Fruit fly (Drosophila melanogaster) whole organism: ENCODE measurements around the gene CG31174.
A peak's percentile ranks its signal among the peaks of the same experiment; 100 is the strongest.

Experiments used
- CG8478 ChIP-seq: fragments of >200 bp; optimal IDR thresholded peaks from 2 replicates; lab custom pipeline; 2018; ENCODE audit warnings: inconsistent platforms
- Dll ChIP-seq: fragments of >200 bp; optimal IDR thresholded peaks from 2 replicates; lab custom pipeline; 2017
- EcR ChIP-seq, 2 experiments: fragments of >200 bp; optimal IDR thresholded peaks; 2 replicates each; lab custom pipeline; 2017; ENCODE audit warnings: missing biosample characterization in 2 of 2, missing genetic modification characterization in 2 of 2, missing genetic modification reagents in 2 of 2
- pan ChIP-seq: fragments of >200 bp; optimal IDR thresholded peaks from 2 replicates; lab custom pipeline; 2017
- psq ChIP-seq: fragments of >200 bp; optimal IDR thresholded peaks from 2 replicates; lab custom pipeline; 2017
- usp ChIP-seq: fragments of >200 bp; optimal IDR thresholded peaks from 2 replicates; lab custom pipeline; 2017; ENCODE audit warnings: missing biosample characterization, missing genetic modification characterization, mixed read lengths

Gene CG31174

dm6 chr3R:21862137-21862850 is 7.0 kb downstream of the CG31174 start:
- TF ChIP-seq EcR (GFP tag; optimal IDR thresholded peaks at IDR 0.05; lab: Kevin White, UChicago) = no peak
- TF ChIP-seq psq (lab: Kevin White, UChicago) = no peak
- TF ChIP-seq CG8478 (lab: Kevin White, UChicago) = no peak
- no peak for TF ChIP-seq pan (lab: Kevin White, UChicago)
- no peak for TF ChIP-seq usp (GFP tag; lab: Kevin White, UChicago)
- TF ChIP-seq Dll (lab: Kevin White, UChicago) = no peak

dm6 chr3R:21859509-21859908 is 9.8 kb downstream of the CG31174 start:
- no peak for TF ChIP-seq pan (lab: Kevin White, UChicago)
- no peak for TF ChIP-seq EcR (GFP tag; optimal IDR thresholded peaks at IDR 0.05; lab: Kevin White, UChicago)
- no peak for TF ChIP-seq CG8478 (lab: Kevin White, UChicago)
- no peak for TF ChIP-seq Dll (lab: Kevin White, UChicago)
- TF ChIP-seq usp (GFP tag; lab: Kevin White, UChicago) = no peak
- TF ChIP-seq psq (lab: Kevin White, UChicago) = no peak

dm6 chr3R:21858290-21858875 is 10.9 kb downstream of the CG31174 start:
- no peak for TF ChIP-seq Dll (lab: Kevin White, UChicago)
- TF ChIP-seq EcR (GFP tag; optimal IDR thresholded peaks at IDR 0.05; lab: Kevin White, UChicago) = no peak
- TF ChIP-seq psq (lab: Kevin White, UChicago) = no peak
- TF ChIP-seq pan (lab: Kevin White, UChicago) = no peak
- no peak for TF ChIP-seq usp (GFP tag; lab: Kevin White, UChicago)
- no peak for TF ChIP-seq CG8478 (lab: Kevin White, UChicago)

dm6 chr3R:21857509-21857908 is 11.8 kb downstream of the CG31174 start:
- TF ChIP-seq pan (lab: Kevin White, UChicago) (no peak), Dll (lab: Kevin White, UChicago) (no peak), CG8478 (lab: Kevin White, UChicago) (no peak)

- TF ChIP-seq pan (lab: Kevin White, UChicago) (no peak), CG8478 (lab: Kevin White, UChicago) (no peak), usp (GFP tag; lab: Kevin White, UChicago) (no peak), Dll (lab: Kevin White, UChicago) (no peak), EcR (GFP tag; optimal IDR thresholded peaks at IDR 0.05; lab: Kevin White, UChicago) (no peak), psq (lab: Kevin White, UChicago) (no peak)
Observed at dm6 chr3R:21856873-21857243, 12.5 kb downstream of the CG31174 start.

- TF ChIP-seq pan (lab: Kevin White, UChicago) (no peak), Dll (lab: Kevin White, UChicago) (no peak), usp (GFP tag; lab: Kevin White, UChicago) (no peak), EcR (GFP tag; optimal IDR thresholded peaks at IDR 0.05; lab: Kevin White, UChicago) (no peak), psq (lab: Kevin White, UChicago) (no peak), CG8478 (lab: Kevin White, UChicago) (no peak)
Observed at dm6 chr3R:21856098-21856872, 13.0 kb downstream of the CG31174 start, which contains the start of gene glec. TSS of gene glec (minus strand) at chr3R:21856266.

dm6 chr3R:21855469-21855826 is 13.9 kb downstream of the CG31174 start:
- TF ChIP-seq EcR (GFP tag; optimal IDR thresholded peaks at IDR 0.05; lab: Kevin White, UChicago) (no peak), usp (GFP tag; lab: Kevin White, UChicago) (no peak), Dll (lab: Kevin White, UChicago) (no peak)

- no peak for TF ChIP-seq CG8478 (lab: Kevin White, UChicago)
- no peak for TF ChIP-seq EcR (GFP tag; optimal IDR thresholded peaks at IDR 0.05; lab: Kevin White, UChicago)
- TF ChIP-seq pan (lab: Kevin White, UChicago) = no peak
- TF ChIP-seq Dll (lab: Kevin White, UChicago) = no peak
- no peak for TF ChIP-seq usp (GFP tag; lab: Kevin White, UChicago)
- TF ChIP-seq psq (lab: Kevin White, UChicago) = no peak
Observed at dm6 chr3R:21854574-21855468, 14.5 kb downstream of the CG31174 start.

- TF ChIP-seq usp (GFP tag; lab: Kevin White, UChicago) (no peak), EcR (GFP tag; optimal IDR thresholded peaks at IDR 0.05; lab: Kevin White, UChicago) (no peak), Dll (lab: Kevin White, UChicago) (no peak), CG8478 (lab: Kevin White, UChicago) (peak; percentile 31), psq (lab: Kevin White, UChicago) (no peak), pan (lab: Kevin White, UChicago) (no peak)
Observed at dm6 chr3R:21853618-21854573, 15.4 kb downstream of the CG31174 start.
